Worm (Caenorhabditis elegans): ENCODE measurements around the gene C14E2.3.

The C14E2.3 gene

DNA sequence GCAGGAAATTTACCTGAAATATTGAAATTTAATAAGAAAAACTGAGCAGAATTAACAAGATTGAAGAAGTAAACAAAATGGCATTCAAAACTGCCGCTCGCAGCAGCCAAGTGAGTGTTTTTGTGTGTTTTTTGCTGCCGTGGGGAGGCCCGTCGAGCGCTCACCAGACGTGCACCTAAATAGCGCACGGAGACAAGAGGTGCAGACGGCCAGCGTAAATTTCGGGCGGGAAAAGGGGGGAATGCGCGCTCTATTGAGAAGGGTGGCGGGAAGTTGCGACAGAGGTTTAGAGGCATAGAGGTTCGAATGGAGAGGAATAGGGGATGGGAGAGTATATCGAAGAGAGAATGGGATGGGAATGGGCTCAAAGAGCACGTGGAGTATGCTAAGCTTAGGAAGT is 44.8 kb upstream of the C14E2.3 start, which contains the start of gene ceh-39 (continued):
- no peak for TF ChIP-seq sdz-12 (GFP tag; optimal IDR thresholded peaks at IDR 0.05)
- no peak for TF ChIP-seq spr-1 (tag; optimal IDR thresholded peaks at IDR 0.05)
- TF ChIP-seq Y5F2A.4 (GFP tag; optimal IDR thresholded peaks at IDR 0.05): no peak
- TF ChIP-seq aha-1 (tag): peak; percentile 86
- peak in 1 of 2 experiments; percentile 41 for TF ChIP-seq mdl-1 (tag; optimal IDR thresholded peaks at IDR 0.05)
- no peak for TF ChIP-seq ceh-32 (tag; optimal IDR thresholded peaks at IDR 0.05; ENCODE audit: poor library complexity)
- no peak for TF ChIP-seq lin-1 (GFP tag; IDR thresholded peaks at IDR 0.05)
- no peak for TF ChIP-seq attf-4 (tag; optimal IDR thresholded peaks at IDR 0.05)
- no peak for TF ChIP-seq nhr-28 (tag; optimal IDR thresholded peaks at IDR 0.05)
- no peak for TF ChIP-seq lin-29 (GFP tag; IDR thresholded peaks at IDR 0.05)
- no peak for TF ChIP-seq spr-3 (GFP tag; optimal IDR thresholded peaks at IDR 0.05)
- no peak for TF ChIP-seq dve-1 (tag; optimal IDR thresholded peaks at IDR 0.05; ENCODE audit: insufficient read depth)
- TF ChIP-seq egl-43 (GFP tag; IDR thresholded peaks at IDR 0.05): no peak
- TF ChIP-seq ama-1 (optimal IDR thresholded peaks at IDR 0.05): no peak
- TF ChIP-seq nhr-76 (tag; optimal IDR thresholded peaks at IDR 0.05): no peak
- TF ChIP-seq ceh-62 (tag; optimal IDR thresholded peaks at IDR 0.05): no peak
- peak; percentile 69 for TF ChIP-seq dpl-1 (GFP tag; optimal IDR thresholded peaks at IDR 0.05)
- peak; percentile 35 for TF ChIP-seq hlh-11 (tag; optimal IDR thresholded peaks at IDR 0.05)
- no peak for TF ChIP-seq nhr-48 (tag; optimal IDR thresholded peaks at IDR 0.05)
- no peak for TF ChIP-seq T20F7.1 (GFP tag; optimal IDR thresholded peaks at IDR 0.05)
- TF ChIP-seq skn-1 (tag; optimal IDR thresholded peaks at IDR 0.05): no peak
- TF ChIP-seq nhr-41 (GFP tag; IDR thresholded peaks at IDR 0.05): no peak
- no peak for TF ChIP-seq mxl-3 (GFP tag; optimal IDR thresholded peaks at IDR 0.05)
- peak; percentile 85 for TF ChIP-seq lin-38 (GFP tag; IDR thresholded peaks at IDR 0.05)
- TF ChIP-seq pha-4 (GFP tag; IDR thresholded peaks at IDR 0.05): no peak
- TF ChIP-seq pha-4 (tag; optimal IDR thresholded peaks at IDR 0.05): no peak
- TF ChIP-seq ztf-11 (tag; optimal IDR thresholded peaks at IDR 0.05): no peak
- no peak for TF ChIP-seq unc-130 (GFP tag; optimal IDR thresholded peaks at IDR 0.05)
- TF ChIP-seq zfp-3 (GFP tag; conservative IDR thresholded peaks at IDR 0.05): no peak
- peak; percentile 42 for TF ChIP-seq fkh-10 (GFP tag; optimal IDR thresholded peaks at IDR 0.05)
- TF ChIP-seq F26F4.8 (GFP tag; conservative IDR thresholded peaks at IDR 0.05): no peak
- TF ChIP-seq daf-16 (GFP tag; optimal IDR thresholded peaks at IDR 0.05): no peak
- no peak for TF ChIP-seq daf-16 (tag; optimal IDR thresholded peaks at IDR 0.05)
- no peak for TF ChIP-seq fos-1 (tag; optimal IDR thresholded peaks at IDR 0.05)
- TF ChIP-seq lsy-2 (tag; optimal IDR thresholded peaks at IDR 0.05): no peak
- no peak for TF ChIP-seq lin-15B (tag; optimal IDR thresholded peaks at IDR 0.05)

DNA sequence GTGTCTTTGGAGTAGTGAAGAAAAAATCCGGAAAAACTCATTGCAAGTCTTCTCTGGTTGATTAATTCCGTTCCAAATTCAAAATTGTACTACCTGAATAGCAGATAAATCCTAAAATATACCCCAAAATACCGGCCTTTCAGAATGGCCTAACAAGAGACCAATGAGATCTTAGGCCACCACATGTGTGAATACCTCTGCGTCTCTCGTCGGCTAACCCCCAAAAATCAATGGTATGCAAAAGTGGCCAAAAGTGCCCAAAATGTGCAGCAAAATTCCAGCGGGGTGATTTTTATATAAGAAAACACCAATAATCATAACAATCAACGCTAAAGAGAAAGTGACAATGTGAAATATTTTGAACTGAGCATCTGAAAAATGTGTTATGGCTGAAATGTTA is 42.3 kb upstream of the C14E2.3 start, which contains the start of gene T26C11.9:
Gene T26C11.9 (minus strand): TSS at position 254 of the 400 bp plus-strand sequence.
- TF ChIP-seq hmg-1.1 (GFP tag; IDR thresholded peaks at IDR 0.05) (peak; percentile 52; the same call in 1 of the 2 replicates), dmd-6 (GFP tag; IDR thresholded peaks at IDR 0.05) (no peak), dpl-1 (GFP tag; optimal IDR thresholded peaks at IDR 0.05) (peak; percentile 28), duxl-1 (tag; optimal IDR thresholded peaks at IDR 0.05; ENCODE audit: poor library complexity) (peak; percentile 59), lsy-2 (tag; optimal IDR thresholded peaks at IDR 0.05) (peak in 1 of 2 experiments; percentile 3), lin-15B (tag; optimal IDR thresholded peaks at IDR 0.05) (no peak), mes-2 (tag; optimal IDR thresholded peaks at IDR 0.05; ENCODE audit: poor library complexity, severe bottlenecking) (peak; percentile 89), D1046.2 (GFP tag; IDR thresholded peaks at IDR 0.05) (no peak), nhr-77 (tag; optimal IDR thresholded peaks at IDR 0.05) (no peak), nhr-6 (tag; optimal IDR thresholded peaks at IDR 0.05) (peak; percentile 72), ceh-28 (tag; optimal IDR thresholded peaks at IDR 0.05) (no peak), dmd-9 (GFP tag; IDR thresholded peaks at IDR 0.05) (0 out of 2 replicates have a peak, but pooled peaks have one; percentile 12), fos-1 (tag; optimal IDR thresholded peaks at IDR 0.05) (no peak), hif-1 (tag; optimal IDR thresholded peaks at IDR 0.05) (peak in 1 of 2 experiments; percentile 57)
